Worm (Caenorhabditis elegans): ENCODE results near the gene ifc-1.

DNA sequence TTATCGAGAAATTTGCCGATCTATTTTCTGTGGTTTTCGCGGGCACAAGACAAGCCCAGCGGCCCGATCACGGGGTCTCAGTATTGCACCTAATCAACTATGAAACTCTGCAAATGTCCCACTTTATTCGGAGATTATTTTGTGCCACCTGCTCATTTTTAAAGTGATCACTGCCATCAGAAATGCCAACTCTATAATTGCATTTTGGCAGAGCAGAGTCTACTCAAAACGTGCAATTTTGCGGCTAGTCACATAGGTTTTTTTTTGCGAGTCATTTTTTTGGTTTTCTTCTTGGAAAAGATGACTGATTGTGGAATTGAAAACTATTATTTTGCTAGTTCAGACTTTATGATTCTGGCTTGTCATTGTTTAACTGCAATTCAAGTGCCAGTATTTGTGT, 16.3 kb upstream of the ifc-1 start, which contains the start of gene srh-240:
- TF ChIP-seq C04F5.9 (tag; optimal IDR thresholded peaks at IDR 0.05) (no peak), aly-2 (tag; optimal IDR thresholded peaks at IDR 0.05) (no peak), skn-1 (tag; optimal IDR thresholded peaks at IDR 0.05) (no peak), pax-3 (tag; optimal IDR thresholded peaks at IDR 0.05) (no peak), nhr-85 (tag) (no peak)
